Fruit fly (Drosophila melanogaster): ENCODE results near the gene tal-AA.

Gene tal-AA

dm6 chr3R:13839883-13840412 is 27.0 kb downstream of the tal-AA start, which contains the start of gene CG31495 (continued):
- TF ChIP-seq br (optimal IDR thresholded peaks at IDR 0.05) (no peak), Lhr (GFP tag; optimal IDR thresholded peaks at IDR 0.05) (peak; percentile 51), Vsx1 (GFP tag; optimal IDR thresholded peaks at IDR 0.05) (peak; percentile 72), nmo (GFP tag; optimal IDR thresholded peaks at IDR 0.05) (peak; percentile 59), Hsf (GFP tag; optimal IDR thresholded peaks at IDR 0.05) (peak; percentile 22), Doc2 (GFP tag; IDR thresholded peaks at IDR 0.05) (no peak), CG15073 (GFP tag; optimal IDR thresholded peaks at IDR 0.05) (no peak), CG17361 (GFP tag; IDR thresholded peaks at IDR 0.05) (peak; percentile 54; the same call in 2 of the 3 replicates), Dfd (GFP tag; optimal IDR thresholded peaks at IDR 0.05) (peak in 1 of 2 experiments; percentile 34), Hey (tag; optimal IDR thresholded peaks at IDR 0.05) (no peak), CG17802 (tag; optimal IDR thresholded peaks at IDR 0.05) (peak; percentile 77), ssp (GFP tag; IDR thresholded peaks at IDR 0.05) (peak; percentile 95), ase (GFP tag; IDR thresholded peaks at IDR 0.05) (no peak), fd64A (GFP tag; optimal IDR thresholded peaks at IDR 0.05) (no peak), CG2875 (GFP tag; optimal IDR thresholded peaks at IDR 0.05) (no peak), maf-S (GFP tag; optimal IDR thresholded peaks at IDR 0.05) (no peak), CG1647 (GFP tag; optimal IDR thresholded peaks at IDR 0.05) (no peak), CG17829 (tag; optimal IDR thresholded peaks at IDR 0.05) (peak; percentile 4), CG34422 (GFP tag; IDR thresholded peaks at IDR 0.05) (no peak), H2.0 (GFP tag; IDR thresholded peaks at IDR 0.05) (no peak), CG18764 (GFP tag; optimal IDR thresholded peaks at IDR 0.05) (no peak), Fer3 (tag; optimal IDR thresholded peaks at IDR 0.05) (no peak), crol (GFP tag; IDR thresholded peaks at IDR 0.05) (no peak), sug (tag; optimal IDR thresholded peaks at IDR 0.05) (no peak), Scr (GFP tag; IDR thresholded peaks at IDR 0.05; ENCODE audit: partially characterized antibody) (peak; percentile 64), CG9876 (GFP tag; optimal IDR thresholded peaks at IDR 0.05) (no peak), crp (GFP tag; optimal IDR thresholded peaks at IDR 0.05) (peak in 1 of 2 experiments; percentile 76), CG17359 (tag; optimal IDR thresholded peaks at IDR 0.05) (peak; percentile 4), usp (GFP tag; optimal IDR thresholded peaks at IDR 0.05) (no peak), Nf-YA (GFP tag; IDR thresholded peaks at IDR 0.05) (no peak), unpg (GFP tag; optimal IDR thresholded peaks at IDR 0.05) (no peak), eve (GFP tag; optimal IDR thresholded peaks at IDR 0.05) (no peak), Eip74EF (GFP tag; optimal IDR thresholded peaks at IDR 0.05) (peak in 1 of 2 experiments; percentile 82), Doc3 (GFP tag; IDR thresholded peaks at IDR 0.05; ENCODE audit: partially characterized antibody) (0 out of 3 replicates have a peak, but pooled peaks have one; percentile 45), CG13287 (GFP tag; IDR thresholded peaks at IDR 0.05; ENCODE audit: partially characterized antibody) (peak; percentile 54), CG12942 (GFP tag; optimal IDR thresholded peaks at IDR 0.05) (no peak), CG10209 (GFP tag; optimal IDR thresholded peaks at IDR 0.05) (no peak), tna (GFP tag; IDR thresholded peaks at IDR 0.05; ENCODE audit: partially characterized antibody) (peak; percentile 44; the same call in 1 of the 2 replicates), sens (GFP tag) (peak; percentile 70), slou (GFP tag; optimal IDR thresholded peaks at IDR 0.05) (no peak), CG7928 (GFP tag; optimal IDR thresholded peaks at IDR 0.05) (peak; percentile 70), Abd-B (GFP tag; optimal IDR thresholded peaks at IDR 0.05) (peak; percentile 57), tll (GFP tag; optimal IDR thresholded peaks at IDR 0.05) (no peak), CG11093 (GFP tag; IDR thresholded peaks at IDR 0.05) (no peak), dimm (GFP tag; IDR thresholded peaks at IDR 0.05) (no peak), CG12659 (GFP tag; optimal IDR thresholded peaks at IDR 0.05) (peak; percentile 71), Ada2b (GFP tag; IDR thresholded peaks at IDR 0.05) (0 out of 2 replicates have a peak, but pooled peaks have one; percentile 26), CG10431 (GFP tag; optimal IDR thresholded peaks at IDR 0.05) (no peak), Ets97D (GFP tag; optimal IDR thresholded peaks at IDR 0.05) (peak; percentile 58), gem (tag; optimal IDR thresholded peaks at IDR 0.05) (peak; percentile 42)
